Fruit fly (Drosophila melanogaster) whole organism, embryonic: ENCODE data around the gene CG10802.
A peak's percentile ranks its signal among the peaks of the same experiment; 100 is the strongest.

Source experiments
- CG11085 ChIP-seq: fragments of 200-800 bp; sonication (Bioruptor generic); IDR thresholded peaks from 2 replicates; pipeline ENCODE4 v1.3.6; 2022; ENCODE audit warnings: missing biosample characterization, missing genetic modification characterization
- CG12155 ChIP-seq: fragments of 200-800 bp; sonication (Bioruptor generic); optimal IDR thresholded peaks from 3 replicates; lab custom pipeline; 2016; ENCODE audit warnings: missing biosample characterization, missing genetic modification characterization
- CG12236 ChIP-seq: fragments of 200-800 bp; sonication (Bioruptor generic); optimal IDR thresholded peaks from 2 replicates; lab custom pipeline; 2016; ENCODE audit warnings: missing biosample characterization, missing genetic modification characterization
- CG12942 ChIP-seq: fragments of 200-800 bp; sonication (Bioruptor generic); optimal IDR thresholded peaks from 3 replicates; lab custom pipeline; 2016; ENCODE audit warnings: missing biosample characterization, missing genetic modification characterization
- CG13894 ChIP-seq: fragments of 200-800 bp; sonication (Bioruptor generic); optimal IDR thresholded peaks from 3 replicates; lab custom pipeline; 2018; ENCODE audit warnings: missing biosample characterization, mild to moderate bottlenecking, missing genetic modification characterization, moderate library complexity
- CG14014 ChIP-seq: fragments of 200-800 bp; sonication (Bioruptor generic); IDR thresholded peaks from 2 replicates; pipeline ENCODE4 v1.3.6; 2022; ENCODE audit warnings: missing biosample characterization, missing genetic modification characterization
- CG15073 ChIP-seq: fragments of 200-800 bp; sonication (Bioruptor generic); optimal IDR thresholded peaks from 2 replicates; lab custom pipeline; 2016; ENCODE audit warnings: missing biosample characterization, missing genetic modification characterization
- CG17328 ChIP-seq: fragments of 200-800 bp; sonication (Bioruptor generic); IDR thresholded peaks from 2 replicates; pipeline ENCODE4 v1.3.6; 2022; ENCODE audit warnings: missing biosample characterization, missing genetic modification characterization
- CG17359 ChIP-seq: fragments of 200-800 bp; sonication (Bioruptor generic); optimal IDR thresholded peaks from 3 replicates; lab custom pipeline; 2018; ENCODE audit warnings: missing biosample characterization, mild to moderate bottlenecking, missing genetic modification characterization, moderate library complexity
- CG2889 ChIP-seq: fragments of 200-800 bp; sonication (Bioruptor generic); IDR thresholded peaks from 3 replicates; pipeline ENCODE4 v1.3.6; 2022; ENCODE audit warnings: missing biosample characterization, missing genetic modification characterization
- CG30020 ChIP-seq: fragments of 200-800 bp; optimal IDR thresholded peaks from 2 replicates; lab custom pipeline; 2019; ENCODE audit warnings: missing biosample characterization, mild to moderate bottlenecking, missing genetic modification characterization, moderate library complexity
- CG31441 ChIP-seq: fragments of 200-800 bp; sonication (Bioruptor generic); IDR thresholded peaks from 2 replicates; pipeline ENCODE4 v1.3.6; 2022; ENCODE audit warnings: missing biosample characterization, missing genetic modification characterization
- CG32532 ChIP-seq: fragments of 200-800 bp; sonication (Bioruptor generic); IDR thresholded peaks from 2 replicates; pipeline ENCODE4 v1.3.6; 2022; ENCODE audit warnings: missing biosample characterization, missing genetic modification characterization
- CG4282 ChIP-seq: fragments of 200-800 bp; sonication (Bioruptor generic); optimal IDR thresholded peaks from 2 replicates; lab custom pipeline; 2016; ENCODE audit warnings: missing biosample characterization, missing genetic modification characterization
- CG5245 ChIP-seq: fragments of 200-800 bp; sonication (Bioruptor generic); optimal IDR thresholded peaks from 3 replicates; lab custom pipeline; 2016; ENCODE audit warnings: missing biosample characterization, missing genetic modification characterization
- CG7271 ChIP-seq: fragments of 200-800 bp; sonication (Bioruptor generic); optimal IDR thresholded peaks from 2 replicates; lab custom pipeline; 2018; ENCODE audit warnings: missing biosample characterization, mild to moderate bottlenecking, missing genetic modification characterization, moderate library complexity
- CG7987 ChIP-seq: fragments of 200-800 bp; sonication (Bioruptor generic); optimal IDR thresholded peaks from 2 replicates; lab custom pipeline; 2018; ENCODE audit warnings: missing biosample characterization, mild to moderate bottlenecking, missing genetic modification characterization, moderate library complexity
- Dfd ChIP-seq, 2 experiments: fragments of >200 bp; optimal IDR thresholded peaks; 2 replicates each; lab custom pipeline; 2017; ENCODE audit warnings: missing biosample characterization in 2 of 2, missing genetic modification characterization in 2 of 2
- E2f1 ChIP-seq: fragments of 200-800 bp; sonication (Bioruptor generic); IDR thresholded peaks from 2 replicates; pipeline ENCODE4 v1.3.6; 2022; ENCODE audit warnings: missing biosample characterization, missing genetic modification characterization
- ERR ChIP-seq: fragments of 200-800 bp; sonication (Bioruptor generic); optimal IDR thresholded peaks from 2 replicates; lab custom pipeline; 2016; ENCODE audit warnings: missing biosample characterization, missing genetic modification characterization
- Gsc ChIP-seq: fragments of 200-800 bp; sonication (Bioruptor generic); IDR thresholded peaks from 2 replicates; pipeline ENCODE4 v1.3.6; 2022; ENCODE audit warnings: missing biosample characterization, missing genetic modification characterization
- Hsf ChIP-seq: fragments of 200-800 bp; sonication (Bioruptor generic); optimal IDR thresholded peaks from 3 replicates; lab custom pipeline; 2016; ENCODE audit warnings: missing biosample characterization, missing genetic modification characterization
- MESR4 ChIP-seq: fragments of 200-800 bp; sonication (Bioruptor generic); optimal IDR thresholded peaks from 2 replicates; lab custom pipeline; 2018; ENCODE audit warnings: missing biosample characterization, mild to moderate bottlenecking, missing genetic modification characterization, moderate library complexity
- MTF-1 ChIP-seq: fragments of 200-800 bp; sonication (Bioruptor generic); optimal IDR thresholded peaks from 2 replicates; lab custom pipeline; 2018; ENCODE audit warnings: missing biosample characterization, mild to moderate bottlenecking, missing genetic modification characterization, borderline replicate concordance
- Mad ChIP-seq: fragments of 200-800 bp; sonication (Bioruptor generic); optimal IDR thresholded peaks from 2 replicates; lab custom pipeline; 2016; ENCODE audit warnings: missing biosample characterization, missing genetic modification characterization
- Meics ChIP-seq: fragments of 200-800 bp; sonication (Bioruptor generic); optimal IDR thresholded peaks from 2 replicates; lab custom pipeline; 2017; ENCODE audit warnings: missing biosample characterization, mild to moderate bottlenecking, missing genetic modification characterization
- NC2α ChIP-seq: fragments of 200-800 bp; sonication (Bioruptor generic); optimal IDR thresholded peaks from 2 replicates; lab custom pipeline; 2016; ENCODE audit warnings: missing biosample characterization, missing genetic modification characterization
- NfI ChIP-seq: fragments of 200-800 bp; sonication (Bioruptor generic); optimal IDR thresholded peaks from 3 replicates; lab custom pipeline; 2018; ENCODE audit warnings: missing biosample characterization, mild to moderate bottlenecking, missing genetic modification characterization, moderate library complexity
- ap ChIP-seq: fragments of 200-800 bp; sonication (Bioruptor generic); IDR thresholded peaks from 2 replicates; pipeline ENCODE4 v1.3.6; 2022; ENCODE audit warnings: missing biosample characterization, missing genetic modification characterization
- az2 ChIP-seq: fragments of 200-800 bp; sonication (Bioruptor generic); optimal IDR thresholded peaks from 3 replicates; lab custom pipeline; 2016; ENCODE audit warnings: missing biosample characterization, missing genetic modification characterization
- cato ChIP-seq: fragments of 200-800 bp; sonication (Bioruptor generic); optimal IDR thresholded peaks from 2 replicates; lab custom pipeline; 2016; ENCODE audit warnings: missing biosample characterization, missing genetic modification characterization, borderline replicate concordance
- cwo ChIP-seq: fragments of 200-800 bp; sonication (Bioruptor generic); optimal IDR thresholded peaks from 3 replicates; lab custom pipeline; 2017; ENCODE audit warnings: missing biosample characterization, missing genetic modification characterization, mild to moderate bottlenecking, moderate library complexity, missing genetic modification reagents
- dmrt11E ChIP-seq: fragments of 200-800 bp; sonication (Bioruptor generic); optimal IDR thresholded peaks from 3 replicates; lab custom pipeline; 2018; ENCODE audit warnings: missing biosample characterization, mild to moderate bottlenecking, missing genetic modification characterization, moderate library complexity
- fd102C ChIP-seq: fragments of 200-800 bp; sonication (Bioruptor generic); optimal IDR thresholded peaks from 2 replicates; lab custom pipeline; 2018; ENCODE audit warnings: missing biosample characterization, mild to moderate bottlenecking, missing genetic modification characterization, moderate library complexity
- gem ChIP-seq: fragments of 200-800 bp; sonication (Bioruptor generic); optimal IDR thresholded peaks from 2 replicates; lab custom pipeline; 2019; ENCODE audit warnings: missing biosample characterization, mild to moderate bottlenecking, missing genetic modification characterization, moderate library complexity
- h ChIP-seq: fragments of >200 bp; optimal IDR thresholded peaks from 2 replicates; lab custom pipeline; 2017
- hb ChIP-seq: fragments of 200-800 bp; sonication (Bioruptor generic); IDR thresholded peaks from 3 replicates; pipeline ENCODE4 v1.3.6; 2022; ENCODE audit warnings: missing biosample characterization, missing genetic modification characterization; ENCODE audit not compliant: partially characterized antibody
- hkb ChIP-seq, 2 experiments: fragments of 200-800 bp in 1 of 2; fragments of >200 bp in 1 of 2; sonication (Bioruptor generic) in 1 of 2; IDR thresholded peaks in 1 of 2; optimal IDR thresholded peaks in 1 of 2; 2 replicates each; pipeline versions ENCODE4 v1.3.6 to Lab custom; 2017 to 2022; ENCODE audit warnings: missing biosample characterization in 1 of 2, missing genetic modification characterization in 1 of 2
- mld ChIP-seq: fragments of 200-800 bp; sonication (Bioruptor generic); IDR thresholded peaks from 3 replicates; pipeline ENCODE4 v1.3.6; 2022; ENCODE audit warnings: missing biosample characterization, missing genetic modification characterization; ENCODE audit not compliant: partially characterized antibody
- pan ChIP-seq, 4 experiments: fragments of >200 bp in 3 of 4; fragments of 200-800 bp in 1 of 4; sonication (Bioruptor generic) in 1 of 4; optimal IDR thresholded peaks in 3 of 4; IDR thresholded peaks in 1 of 4; 2 replicates each; pipeline versions ENCODE4 v1.3.6 to Lab custom; 2017 to 2022; ENCODE audit warnings: missing biosample characterization in 2 of 4, missing genetic modification characterization in 2 of 4, mixed read lengths in 1 of 4
- psq ChIP-seq: fragments of 200-800 bp; sonication (Bioruptor generic); optimal IDR thresholded peaks from 2 replicates; lab custom pipeline; 2017; ENCODE audit warnings: missing biosample characterization, missing genetic modification characterization
- pum ChIP-seq: fragments of 200-800 bp; sonication (Bioruptor generic); optimal IDR thresholded peaks from 2 replicates; lab custom pipeline; 2016; ENCODE audit warnings: missing biosample characterization, missing genetic modification characterization
- pzg ChIP-seq: fragments of 200-800 bp; sonication (Bioruptor generic); optimal IDR thresholded peaks from 3 replicates; lab custom pipeline; 2018; ENCODE audit warnings: missing biosample characterization, mild to moderate bottlenecking, missing genetic modification characterization, moderate library complexity
- tap ChIP-seq: fragments of 200-800 bp; optimal IDR thresholded peaks from 3 replicates; lab custom pipeline; 2019; ENCODE audit warnings: missing biosample characterization, mild to moderate bottlenecking, missing genetic modification characterization, moderate library complexity
- tio ChIP-seq: fragments of 200-800 bp; sonication (Bioruptor generic); optimal IDR thresholded peaks from 2 replicates; lab custom pipeline; 2017; ENCODE audit warnings: missing biosample characterization, missing genetic modification characterization, inconsistent platforms
- vfl ChIP-seq: fragments of 200-800 bp; sonication (Bioruptor generic); optimal IDR thresholded peaks from 2 replicates; lab custom pipeline; 2016; ENCODE audit warnings: missing biosample characterization, missing genetic modification characterization
- z ChIP-seq: fragments of 200-800 bp; sonication (Bioruptor generic); IDR thresholded peaks from 3 replicates; pipeline ENCODE4 v1.3.6; 2022; ENCODE audit warnings: missing biosample characterization, missing genetic modification characterization

Gene CG10802

dm6 chrX:3482119-3483014 is at the start of gene CG10802, which contains the start of gene CG10804 (continued):
- TF ChIP-seq Hsf: peak; percentile 82
- TF ChIP-seq MTF-1: no peak
- TF ChIP-seq vfl (GFP tag; lab: Kevin White, UChicago): peak; percentile 69
- peak; percentile 86 for TF ChIP-seq CG31441 (GFP tag; lab: Robert Waterston, UW)
- TF ChIP-seq hb (GFP tag; lab: Robert Waterston, UW): no peak
- TF ChIP-seq ap (GFP tag; lab: Robert Waterston, UW): 0 out of 2 replicates have a peak, but pooled peaks have one; percentile 21
- TF ChIP-seq CG12236 (GFP tag; lab: Kevin White, UChicago): peak; percentile 61
- peak; percentile 68 for TF ChIP-seq az2 (GFP tag; lab: Kevin White, UChicago)
- TF ChIP-seq CG30020: peak; percentile 52
- no peak for TF ChIP-seq tap
- peak; percentile 39 for TF ChIP-seq MESR4 (GFP tag; lab: Kevin White, UChicago)
- TF ChIP-seq pzg (GFP tag; lab: Kevin White, UChicago): peak; percentile 63
- peak; percentile 51 for TF ChIP-seq Meics (GFP tag; lab: Kevin White, UChicago)
- no peak for TF ChIP-seq Dfd (GFP tag; optimal IDR thresholded peaks at IDR 0.05; lab: Kevin White, UChicago)
- TF ChIP-seq CG2889 (GFP tag; lab: Robert Waterston, UW): peak; percentile 67; the same call in 1 of the 3 replicates
- TF ChIP-seq psq (GFP tag; lab: Kevin White, UChicago): peak; percentile 26
- TF ChIP-seq gem (tag; lab: Kevin White, UChicago): peak; percentile 84
- TF ChIP-seq h (lab: Kevin White, UChicago): no peak
- peak; percentile 62 for TF ChIP-seq cato (GFP tag; lab: Kevin White, UChicago)
- TF ChIP-seq z: 0 out of 3 replicates have a peak, but pooled peaks have one; percentile 38
- peak; percentile 67 for TF ChIP-seq CG17328
- TF ChIP-seq NC2α (GFP tag; lab: Kevin White, UChicago): no peak
- TF ChIP-seq Mad: peak; percentile 69
- peak; percentile 71 for TF ChIP-seq CG4282 (GFP tag; lab: Kevin White, UChicago)
- peak; percentile 24 for TF ChIP-seq cwo
- peak; percentile 53 for TF ChIP-seq CG17359 (tag; lab: Kevin White, UChicago)
- TF ChIP-seq Gsc (GFP tag; lab: Robert Waterston, UW): no peak; the same call in 1 of the 2 replicates
- TF ChIP-seq pan (optimal IDR thresholded peaks at IDR 0.05; lab: Kevin White, UChicago): no peak
- peak in 1 of 2 experiments; percentile 90 for TF ChIP-seq pan (GFP tag; optimal IDR thresholded peaks at IDR 0.05 in 1 of 2, IDR thresholded peaks at IDR 0.05 in 1 of 2)
- TF ChIP-seq CG7987 (GFP tag; lab: Kevin White, UChicago): peak; percentile 14
- peak; percentile 33 for TF ChIP-seq CG15073
- peak; percentile 70 for TF ChIP-seq CG12942 (GFP tag; lab: Kevin White, UChicago)
- TF ChIP-seq ERR: peak; percentile 41
- no peak for TF ChIP-seq CG13894 (tag; lab: Kevin White, UChicago)
- TF ChIP-seq CG7271 (tag; lab: Kevin White, UChicago): no peak
- peak; percentile 64 for TF ChIP-seq dmrt11E (tag; lab: Kevin White, UChicago)
- TF ChIP-seq fd102C (GFP tag; lab: Kevin White, UChicago): no peak
- peak; percentile 79 for TF ChIP-seq pum (GFP tag; lab: Kevin White, UChicago)
- no peak for TF ChIP-seq mld
- TF ChIP-seq CG12155 (GFP tag; lab: Kevin White, UChicago): peak; percentile 78
- TF ChIP-seq hkb (optimal IDR thresholded peaks at IDR 0.05; lab: Kevin White, UChicago): no peak
- TF ChIP-seq hkb (GFP tag; IDR thresholded peaks at IDR 0.05; lab: Robert Waterston, UW): peak; percentile 49; the same call in 1 of the 2 replicates
- TF ChIP-seq CG11085 (GFP tag; lab: Robert Waterston, UW): peak; percentile 83
- TF ChIP-seq NfI (GFP tag; lab: Kevin White, UChicago): peak; percentile 65
- TF ChIP-seq E2f1 (GFP tag; lab: Robert Waterston, UW): peak; percentile 86
- TF ChIP-seq CG5245 (GFP tag; lab: Kevin White, UChicago): peak; percentile 34
- TF ChIP-seq CG32532 (GFP tag; lab: Robert Waterston, UW): peak; percentile 85
- peak; percentile 82 for TF ChIP-seq CG14014 (GFP tag; lab: Robert Waterston, UW)
- peak; percentile 69 for TF ChIP-seq tio (GFP tag; lab: Kevin White, UChicago)
